Fruit fly (Drosophila melanogaster): ENCODE results near the gene GILT3.

- TF ChIP-seq CG8478 (optimal IDR thresholded peaks at IDR 0.05) (no peak), CTCF (optimal IDR thresholded peaks at IDR 0.05) (no peak)
Observed at dm6 chr3R:23669401-23670216, 7.5 kb upstream of the GILT3 start, which contains the start of gene CG31145.
